Fruit fly (Drosophila melanogaster) whole organism, embryonic: Measurements from ENCODE around the gene CG32271.

Experiments
- ATbp ChIP-seq: fragments of 200-800 bp; sonication (Bioruptor generic); optimal IDR thresholded peaks from 2 replicates; lab custom pipeline; 2017; ENCODE audit warnings: missing biosample characterization, mild to moderate bottlenecking, missing genetic modification characterization, missing genetic modification reagents
- Awh ChIP-seq: fragments of 200-800 bp; sonication (Bioruptor generic); IDR thresholded peaks from 2 replicates; pipeline ENCODE4, ENCODE4 v1.3.6; 2022; ENCODE audit warnings: missing biosample characterization, missing genetic modification characterization
- BEAF-32 ChIP-seq: fragments of 200-800 bp; sonication (Bioruptor generic); optimal IDR thresholded peaks from 3 replicates; lab custom pipeline; 2017; ENCODE audit warnings: missing biosample characterization, missing genetic modification characterization, mild to moderate bottlenecking, moderate library complexity, missing genetic modification reagents
- Bdp1 ChIP-seq: fragments of 200-800 bp; sonication (Bioruptor generic); optimal IDR thresholded peaks from 3 replicates; lab custom pipeline; 2016; ENCODE audit warnings: missing biosample characterization, missing genetic modification characterization
- CG10209 ChIP-seq: fragments of 200-800 bp; sonication (Bioruptor generic); optimal IDR thresholded peaks from 3 replicates; lab custom pipeline; 2017; ENCODE audit warnings: missing biosample characterization, mild to moderate bottlenecking, missing genetic modification characterization, missing genetic modification reagents
- CG10321 ChIP-seq: fragments of 200-800 bp; sonication (Bioruptor generic); IDR thresholded peaks from 2 replicates; pipeline ENCODE4 v1.3.6; 2022; ENCODE audit warnings: missing biosample characterization, missing genetic modification characterization
- CG10543 ChIP-seq: fragments of 200-800 bp; sonication (Bioruptor generic); optimal IDR thresholded peaks from 3 replicates; lab custom pipeline; 2017; ENCODE audit warnings: missing biosample characterization, mild to moderate bottlenecking, missing genetic modification characterization, moderate library complexity
- CG11247 ChIP-seq: fragments of 200-800 bp; sonication (Bioruptor generic); IDR thresholded peaks from 2 replicates; pipeline ENCODE4 v1.3.6; 2022; ENCODE audit warnings: missing biosample characterization, missing genetic modification characterization
- CG11723 ChIP-seq: fragments of 200-800 bp; sonication (Bioruptor generic); optimal IDR thresholded peaks from 2 replicates; lab custom pipeline; 2017; ENCODE audit warnings: missing biosample characterization, mild to moderate bottlenecking, missing genetic modification characterization
- CG12769 ChIP-seq: fragments of 200-800 bp; sonication (Bioruptor generic); optimal IDR thresholded peaks from 2 replicates; lab custom pipeline; 2019; ENCODE audit warnings: missing biosample characterization, mild to moderate bottlenecking, missing genetic modification characterization, moderate library complexity
- CG15696 ChIP-seq: fragments of 200-800 bp; sonication (Bioruptor generic); optimal IDR thresholded peaks from 2 replicates; lab custom pipeline; 2019; ENCODE audit warnings: missing biosample characterization, mild to moderate bottlenecking, missing genetic modification characterization, moderate library complexity
- CG1603 ChIP-seq: fragments of 200-800 bp; sonication (Bioruptor generic); optimal IDR thresholded peaks from 2 replicates; lab custom pipeline; 2019; ENCODE audit warnings: missing biosample characterization, mild to moderate bottlenecking, missing genetic modification characterization, moderate library complexity
- CG17568 ChIP-seq: fragments of 200-800 bp; sonication (Bioruptor generic); optimal IDR thresholded peaks from 2 replicates; lab custom pipeline; 2018; ENCODE audit warnings: missing biosample characterization, mild to moderate bottlenecking, missing genetic modification characterization, moderate library complexity
- CG17912 ChIP-seq: fragments of 200-800 bp; sonication (Bioruptor generic); optimal IDR thresholded peaks from 2 replicates; lab custom pipeline; 2018; ENCODE audit warnings: missing biosample characterization, mild to moderate bottlenecking, missing genetic modification characterization
- CG31441 ChIP-seq: fragments of 200-800 bp; sonication (Bioruptor generic); IDR thresholded peaks from 2 replicates; pipeline ENCODE4 v1.3.6; 2022; ENCODE audit warnings: missing biosample characterization, missing genetic modification characterization
- CG32532 ChIP-seq: fragments of 200-800 bp; sonication (Bioruptor generic); IDR thresholded peaks from 2 replicates; pipeline ENCODE4 v1.3.6; 2022; ENCODE audit warnings: missing biosample characterization, missing genetic modification characterization
- CG34376 ChIP-seq: fragments of 200-800 bp; sonication (Bioruptor generic); optimal IDR thresholded peaks from 2 replicates; lab custom pipeline; 2018; ENCODE audit warnings: missing biosample characterization, mild to moderate bottlenecking, missing genetic modification characterization
- CG34422 ChIP-seq: fragments of 200-800 bp; sonication (Bioruptor generic); IDR thresholded peaks from 3 replicates; pipeline ENCODE4 v1.3.6; 2022; ENCODE audit warnings: missing biosample characterization, missing genetic modification characterization
- CG4707 ChIP-seq: fragments of 200-800 bp; sonication (Bioruptor generic); optimal IDR thresholded peaks from 2 replicates; lab custom pipeline; 2018; ENCODE audit warnings: missing biosample characterization, mild to moderate bottlenecking, missing genetic modification characterization, moderate library complexity
- CG7987 ChIP-seq: fragments of 200-800 bp; sonication (Bioruptor generic); optimal IDR thresholded peaks from 2 replicates; lab custom pipeline; 2018; ENCODE audit warnings: missing biosample characterization, mild to moderate bottlenecking, missing genetic modification characterization, moderate library complexity
- Camta ChIP-seq: fragments of 200-800 bp; sonication (Bioruptor generic); optimal IDR thresholded peaks from 2 replicates; lab custom pipeline; 2016; ENCODE audit warnings: missing biosample characterization, missing genetic modification characterization
- D ChIP-seq, 2 experiments: fragments of 200-800 bp in 1 of 2; fragments of >200 bp in 1 of 2; sonication (Bioruptor generic) in 1 of 2; optimal IDR thresholded peaks; 2 replicates in 1 of 2; 3 replicates in 1 of 2; lab custom pipeline; 2017; ENCODE audit warnings: mild to moderate bottlenecking in 1 of 2, missing biosample characterization in 1 of 2, missing genetic modification characterization in 1 of 2, missing genetic modification reagents in 1 of 2
- Gug ChIP-seq: fragments of 200-800 bp; sonication (Bioruptor generic); IDR thresholded peaks from 4 replicates; pipeline ENCODE4 v1.3.6; 2022; ENCODE audit warnings: missing biosample characterization, missing genetic modification characterization
- HLH3B ChIP-seq: fragments of 200-800 bp; sonication (Bioruptor generic); IDR thresholded peaks from 2 replicates; pipeline ENCODE4 v1.3.6; 2022; ENCODE audit warnings: missing biosample characterization, missing genetic modification characterization
- Hmr ChIP-seq: fragments of 200-800 bp; sonication (Bioruptor generic); optimal IDR thresholded peaks from 3 replicates; lab custom pipeline; 2017; ENCODE audit warnings: mild to moderate bottlenecking, missing biosample characterization, missing genetic modification reagents, missing genetic modification characterization
- Hmx ChIP-seq: fragments of 200-800 bp; sonication (Bioruptor generic); optimal IDR thresholded peaks from 2 replicates; lab custom pipeline; 2016; ENCODE audit warnings: missing biosample characterization, missing genetic modification characterization
- Hr3 ChIP-seq: fragments of 200-800 bp; sonication (Bioruptor generic); optimal IDR thresholded peaks from 3 replicates; lab custom pipeline; 2016; ENCODE audit warnings: missing biosample characterization, missing genetic modification characterization
- Med ChIP-seq: fragments of 200-800 bp; sonication (Bioruptor generic); peaks from one replicate; lab custom pipeline; 2016; ENCODE audit warnings: missing biosample characterization, missing genetic modification characterization, mild to moderate bottlenecking, inconsistent platforms, moderate library complexity
- NC2β ChIP-seq: fragments of 200-800 bp; sonication (Bioruptor generic); optimal IDR thresholded peaks from 2 replicates; lab custom pipeline; 2016; ENCODE audit warnings: missing biosample characterization, missing genetic modification characterization
- Stat92E ChIP-seq, 3 experiments: fragments of >200 bp in 2 of 3; fragments of 200-800 bp in 1 of 3; sonication (Bioruptor generic) in 1 of 3; optimal IDR thresholded peaks; 2 replicates each; lab custom pipeline; 2017 to 2019; ENCODE audit warnings: missing biosample characterization in 3 of 3, missing genetic modification characterization in 3 of 3, mild to moderate bottlenecking in 1 of 3, moderate library complexity in 1 of 3
- aop ChIP-seq: fragments of 200-800 bp; sonication (Bioruptor generic); IDR thresholded peaks from 2 replicates; pipeline ENCODE4 v1.3.6; 2022; ENCODE audit warnings: missing biosample characterization, missing genetic modification characterization
- ara ChIP-seq: fragments of 200-800 bp; sonication (Bioruptor generic); IDR thresholded peaks from 2 replicates; pipeline ENCODE4 v1.3.6; 2022; ENCODE audit warnings: missing biosample characterization, missing genetic modification characterization
- bigmax ChIP-seq: fragments of 200-800 bp; sonication (Bioruptor generic); optimal IDR thresholded peaks from 2 replicates; lab custom pipeline; 2018; ENCODE audit warnings: missing biosample characterization, mild to moderate bottlenecking, missing genetic modification characterization
- btn ChIP-seq: fragments of 200-800 bp; sonication (Bioruptor generic); optimal IDR thresholded peaks from 2 replicates; lab custom pipeline; 2016; ENCODE audit warnings: missing biosample characterization, missing genetic modification characterization
- fd96Cb ChIP-seq: fragments of 200-800 bp; sonication (Bioruptor generic); optimal IDR thresholded peaks from 2 replicates; lab custom pipeline; 2018; ENCODE audit warnings: missing biosample characterization, mild to moderate bottlenecking, missing genetic modification characterization, moderate library complexity
- fru ChIP-seq: fragments of >200 bp; optimal IDR thresholded peaks from 2 replicates; lab custom pipeline; 2017
- fu2 ChIP-seq: fragments of 200-800 bp; sonication (Bioruptor generic); optimal IDR thresholded peaks from 2 replicates; lab custom pipeline; 2016; ENCODE audit warnings: missing biosample characterization, missing genetic modification characterization
- gfzf ChIP-seq: fragments of 200-800 bp; sonication (Bioruptor generic); optimal IDR thresholded peaks from 2 replicates; lab custom pipeline; 2016; ENCODE audit warnings: missing biosample characterization, mild to moderate bottlenecking, missing genetic modification characterization, moderate library complexity
- kah ChIP-seq: fragments of 200-800 bp; sonication (Bioruptor generic); optimal IDR thresholded peaks from 2 replicates; lab custom pipeline; 2018; ENCODE audit warnings: missing biosample characterization, mild to moderate bottlenecking, missing genetic modification characterization
- lov ChIP-seq, 2 experiments: fragments of 200-800 bp in 1 of 2; fragments of >200 bp in 1 of 2; sonication (Bioruptor generic) in 1 of 2; IDR thresholded peaks in 1 of 2; optimal IDR thresholded peaks in 1 of 2; 2 replicates in 1 of 2; 3 replicates in 1 of 2; pipeline versions ENCODE4 v1.3.6 to Lab custom; 2017 to 2022; ENCODE audit warnings: missing biosample characterization in 1 of 2, missing genetic modification characterization in 1 of 2
- odd ChIP-seq: fragments of 200-800 bp; sonication (Bioruptor generic); optimal IDR thresholded peaks from 2 replicates; lab custom pipeline; 2017; ENCODE audit warnings: missing biosample characterization, mild to moderate bottlenecking, missing genetic modification characterization
- repo ChIP-seq: fragments of 200-800 bp; sonication (Bioruptor generic); optimal IDR thresholded peaks from 2 replicates; lab custom pipeline; 2016; ENCODE audit warnings: missing biosample characterization, missing genetic modification characterization
- scrt ChIP-seq: fragments of 200-800 bp; sonication (Bioruptor generic); optimal IDR thresholded peaks from 2 replicates; lab custom pipeline; 2018; ENCODE audit warnings: missing biosample characterization, mild to moderate bottlenecking, missing genetic modification characterization, moderate library complexity
- shn ChIP-seq: fragments of 200-800 bp; sonication (Bioruptor generic); optimal IDR thresholded peaks from 3 replicates; lab custom pipeline; 2016; ENCODE audit warnings: missing biosample characterization, missing genetic modification characterization
- sob ChIP-seq: fragments of 200-800 bp; sonication (Bioruptor generic); IDR thresholded peaks from 2 replicates; pipeline ENCODE4 v1.3.6; 2022; ENCODE audit warnings: missing biosample characterization, missing genetic modification characterization
- tgo ChIP-seq: fragments of 200-800 bp; sonication (Bioruptor generic); IDR thresholded peaks from 3 replicates; pipeline ENCODE4 v1.3.6; 2022; ENCODE audit warnings: missing biosample characterization, missing genetic modification characterization
- tin ChIP-seq: fragments of 200-800 bp; sonication (Bioruptor generic); optimal IDR thresholded peaks from 3 replicates; lab custom pipeline; 2016; ENCODE audit warnings: missing biosample characterization, missing genetic modification characterization
- usp ChIP-seq: fragments of >200 bp; optimal IDR thresholded peaks from 2 replicates; lab custom pipeline; 2017; ENCODE audit warnings: missing biosample characterization, missing genetic modification characterization
- zen ChIP-seq: fragments of 200-800 bp; sonication (Bioruptor generic); optimal IDR thresholded peaks from 3 replicates; lab custom pipeline; 2018; ENCODE audit warnings: missing biosample characterization, mild to moderate bottlenecking, missing genetic modification characterization, moderate library complexity

Gene CG32271

dm6 chr3L:3178530-3179096, 24.3 kb downstream of the CG32271 start, which contains the start of the genes MnM and Girdin (continued):
- TF ChIP-seq tin (GFP tag; lab: Kevin White, UChicago) (peak; percentile 69), CG11723 (no peak), btn (GFP tag; lab: Kevin White, UChicago) (peak; percentile 52), zen (peak; percentile 54), CG1603 (tag; lab: Kevin White, UChicago) (no peak), gfzf (GFP tag; lab: Kevin White, UChicago) (peak; percentile 34), CG32532 (peak; percentile 53; the same call in 1 of the 2 replicates), CG17568 (GFP tag; lab: Kevin White, UChicago) (no peak), CG4707 (GFP tag; lab: Kevin White, UChicago) (no peak), Hmx (no peak), sob (GFP tag; lab: Robert Waterston, UW) (peak; percentile 62), bigmax (GFP tag; lab: Kevin White, UChicago) (no peak), NC2β (GFP tag; lab: Kevin White, UChicago) (peak; percentile 51), lov (optimal IDR thresholded peaks at IDR 0.05; lab: Kevin White, UChicago) (no peak), lov (GFP tag; IDR thresholded peaks at IDR 0.05; lab: Robert Waterston, UW) (no peak), CG10321 (GFP tag; lab: Robert Waterston, UW) (no peak), CG34422 (GFP tag; lab: Robert Waterston, UW) (no peak), usp (no peak), CG11247 (GFP tag; lab: Robert Waterston, UW) (peak; percentile 34; the same call in 1 of the 2 replicates), repo (GFP tag; lab: Kevin White, UChicago) (peak; percentile 54), CG17912 (no peak), HLH3B (GFP tag; lab: Robert Waterston, UW) (no peak; the same call in 1 of the 2 replicates), CG34376 (GFP tag; lab: Kevin White, UChicago) (peak; percentile 58), Camta (GFP tag; lab: Kevin White, UChicago) (peak; percentile 39), CG15696 (peak; percentile 41), tgo (GFP tag; lab: Robert Waterston, UW) (peak; percentile 21; the same call in 1 of the 3 replicates), fru (lab: Kevin White, UChicago) (no peak), aop (GFP tag; lab: Robert Waterston, UW) (no peak), odd (no peak), shn (peak; percentile 87), Awh (GFP tag; lab: Robert Waterston, UW) (no peak), scrt (GFP tag; lab: Kevin White, UChicago) (no peak), D (optimal IDR thresholded peaks at IDR 0.05; lab: Kevin White, UChicago) (peak; percentile 91), D (GFP tag; optimal IDR thresholded peaks at IDR 0.05; lab: Kevin White, UChicago) (no peak), Hmr (peak; percentile 59), Stat92E (GFP tag; optimal IDR thresholded peaks at IDR 0.05; lab: Kevin White, UChicago) (no peak), fd96Cb (tag; lab: Kevin White, UChicago) (peak; percentile 16), CG12769 (peak; percentile 80), CG10209 (GFP tag; lab: Kevin White, UChicago) (peak; percentile 56), ara (peak; percentile 30; the same call in 1 of the 2 replicates), BEAF-32 (GFP tag; lab: Kevin White, UChicago) (peak; percentile 96), Gug (GFP tag; lab: Robert Waterston, UW) (peak; percentile 56; the same call in 2 of the 4 replicates), CG7987 (GFP tag; lab: Kevin White, UChicago) (no peak), CG31441 (no peak), Med (peak; percentile 94), ATbp (GFP tag; lab: Kevin White, UChicago) (no peak), fu2 (GFP tag; lab: Kevin White, UChicago) (peak; percentile 82), Bdp1 (GFP tag; lab: Kevin White, UChicago) (peak; percentile 54), CG10543 (peak; percentile 64), Hr3 (GFP tag; lab: Kevin White, UChicago) (peak; percentile 86), kah (no peak)
